Fruit fly (Drosophila melanogaster): ENCODE data around the gene Mulk.

Mulk gene

DNA sequence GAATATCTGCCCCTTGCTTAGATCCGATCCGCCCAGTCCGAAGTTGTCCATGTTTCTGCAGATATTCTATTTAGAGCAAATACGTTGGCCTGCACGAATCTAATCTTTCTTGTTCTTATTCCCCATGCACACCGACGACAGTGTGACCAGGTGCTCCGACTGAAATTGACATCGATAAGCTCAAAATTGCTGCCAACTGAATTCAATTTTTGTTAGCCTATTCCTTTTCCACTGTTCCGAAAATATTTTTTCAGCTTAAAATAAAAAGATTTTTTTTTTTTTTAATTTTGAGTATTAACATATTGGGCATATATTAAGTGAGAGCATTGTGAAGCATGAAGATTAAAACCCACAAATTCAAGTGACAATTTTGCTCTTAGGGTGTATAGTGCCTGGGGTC, 33.9 kb downstream of the Mulk start, which contains the start of gene nmd (continued):
- peak in 1 of 2 experiments; percentile 12 for TF ChIP-seq dpn (GFP tag; optimal IDR thresholded peaks at IDR 0.05)
- TF ChIP-seq CG2202 (tag; optimal IDR thresholded peaks at IDR 0.05): no peak
- peak; percentile 14 for TF ChIP-seq CG10267 (tag; optimal IDR thresholded peaks at IDR 0.05)
- peak; percentile 36 for TF ChIP-seq p53 (GFP tag; optimal IDR thresholded peaks at IDR 0.05)
- TF ChIP-seq HmgZ (tag; optimal IDR thresholded peaks at IDR 0.05): peak; percentile 19
- TF ChIP-seq D19A (tag; optimal IDR thresholded peaks at IDR 0.05): no peak
- TF ChIP-seq CG17612 (GFP tag; IDR thresholded peaks at IDR 0.05): no peak
- peak; percentile 13 for TF ChIP-seq Xbp1 (GFP tag; optimal IDR thresholded peaks at IDR 0.05)
- no peak for TF ChIP-seq sna (GFP tag; IDR thresholded peaks at IDR 0.05; ENCODE audit: partially characterized antibody)
- TF ChIP-seq CG15601 (tag; optimal IDR thresholded peaks at IDR 0.05): peak; percentile 23
- no peak for TF ChIP-seq Six4 (GFP tag; optimal IDR thresholded peaks at IDR 0.05)
- TF ChIP-seq mam (GFP tag; optimal IDR thresholded peaks at IDR 0.05): peak; percentile 19
- TF ChIP-seq Xrp1 (GFP tag; IDR thresholded peaks at IDR 0.05): no peak
- no peak for TF ChIP-seq CG4730 (GFP tag; IDR thresholded peaks at IDR 0.05)
- peak; percentile 90 for TF ChIP-seq CG30020 (tag; optimal IDR thresholded peaks at IDR 0.05)
- TF ChIP-seq CG42726 (GFP tag; IDR thresholded peaks at IDR 0.05; ENCODE audit: partially characterized antibody): no peak
- TF ChIP-seq CG2116 (GFP tag; optimal IDR thresholded peaks at IDR 0.05): peak; percentile 92
- peak; percentile 28 for TF ChIP-seq lilli (GFP tag; optimal IDR thresholded peaks at IDR 0.05)
- no peak for TF ChIP-seq Bdp1 (GFP tag; optimal IDR thresholded peaks at IDR 0.05)
- no peak for TF ChIP-seq CG11504 (tag; optimal IDR thresholded peaks at IDR 0.05)
- TF ChIP-seq CG13424 (tag; optimal IDR thresholded peaks at IDR 0.05): no peak
- TF ChIP-seq Bgb (GFP tag; IDR thresholded peaks at IDR 0.05; ENCODE audit: partially characterized antibody): peak; percentile 53; the same call in 1 of the 2 replicates
- no peak for TF ChIP-seq br (optimal IDR thresholded peaks at IDR 0.05)
- peak; percentile 55 for TF ChIP-seq CG12659 (GFP tag; optimal IDR thresholded peaks at IDR 0.05)
- peak; percentile 89 for TF ChIP-seq MBD-R2 (GFP tag; IDR thresholded peaks at IDR 0.05)
- TF ChIP-seq cwo (GFP tag; optimal IDR thresholded peaks at IDR 0.05): no peak
- no peak for TF ChIP-seq CG6813 (GFP tag; optimal IDR thresholded peaks at IDR 0.05)
- no peak for TF ChIP-seq H2.0 (GFP tag; IDR thresholded peaks at IDR 0.05)
- TF ChIP-seq ind (GFP tag; optimal IDR thresholded peaks at IDR 0.05): no peak
- peak; percentile 90 for TF ChIP-seq stwl (tag; optimal IDR thresholded peaks at IDR 0.05)
- TF ChIP-seq CG9817 (tag; optimal IDR thresholded peaks at IDR 0.05): peak; percentile 16
- peak; percentile 6 for TF ChIP-seq CG15269 (tag; optimal IDR thresholded peaks at IDR 0.05)
- peak; percentile 47 for TF ChIP-seq Sry-δ (GFP tag; optimal IDR thresholded peaks at IDR 0.05)
- no peak for TF ChIP-seq HLH54F (GFP tag; optimal IDR thresholded peaks at IDR 0.05)
- peak; percentile 72 for TF ChIP-seq CG3847 (GFP tag; IDR thresholded peaks at IDR 0.05)
- TF ChIP-seq CG4617 (GFP tag; optimal IDR thresholded peaks at IDR 0.05; ENCODE audit: borderline replicate concordance): peak; percentile 70
- TF ChIP-seq nom (GFP tag; optimal IDR thresholded peaks at IDR 0.05): peak; percentile 24
- TF ChIP-seq Max (GFP tag; optimal IDR thresholded peaks at IDR 0.05): peak; percentile 51
- TF ChIP-seq Chrac-16 (GFP tag; optimal IDR thresholded peaks at IDR 0.05): peak; percentile 12
- TF ChIP-seq Optix (GFP tag; IDR thresholded peaks at IDR 0.05): no peak
- no peak for TF ChIP-seq Oli (tag; optimal IDR thresholded peaks at IDR 0.05)
- peak; percentile 50 for TF ChIP-seq Fer1 (GFP tag; optimal IDR thresholded peaks at IDR 0.05)
- TF ChIP-seq Bteb2 (GFP tag; optimal IDR thresholded peaks at IDR 0.05): no peak
- TF ChIP-seq lov (optimal IDR thresholded peaks at IDR 0.05): no peak
- no peak for TF ChIP-seq lov (GFP tag; IDR thresholded peaks at IDR 0.05)
- no peak for TF ChIP-seq Spps (tag; optimal IDR thresholded peaks at IDR 0.05)
- TF ChIP-seq chif (GFP tag; optimal IDR thresholded peaks at IDR 0.05): peak in 1 of 2 experiments; percentile 3
- TF ChIP-seq sima (GFP tag; optimal IDR thresholded peaks at IDR 0.05): no peak
- peak; percentile 48 for TF ChIP-seq Ets97D (GFP tag; optimal IDR thresholded peaks at IDR 0.05)
- peak; percentile 43 for TF ChIP-seq CG34376 (GFP tag; optimal IDR thresholded peaks at IDR 0.05)
- TF ChIP-seq Hr51 (GFP tag; optimal IDR thresholded peaks at IDR 0.05): peak in 1 of 2 experiments; percentile 24

Data from whole organism, embryonic.